Worm (Caenorhabditis elegans): Measurements from ENCODE around the gene F32A5.8.

Gene F32A5.8

DNA sequence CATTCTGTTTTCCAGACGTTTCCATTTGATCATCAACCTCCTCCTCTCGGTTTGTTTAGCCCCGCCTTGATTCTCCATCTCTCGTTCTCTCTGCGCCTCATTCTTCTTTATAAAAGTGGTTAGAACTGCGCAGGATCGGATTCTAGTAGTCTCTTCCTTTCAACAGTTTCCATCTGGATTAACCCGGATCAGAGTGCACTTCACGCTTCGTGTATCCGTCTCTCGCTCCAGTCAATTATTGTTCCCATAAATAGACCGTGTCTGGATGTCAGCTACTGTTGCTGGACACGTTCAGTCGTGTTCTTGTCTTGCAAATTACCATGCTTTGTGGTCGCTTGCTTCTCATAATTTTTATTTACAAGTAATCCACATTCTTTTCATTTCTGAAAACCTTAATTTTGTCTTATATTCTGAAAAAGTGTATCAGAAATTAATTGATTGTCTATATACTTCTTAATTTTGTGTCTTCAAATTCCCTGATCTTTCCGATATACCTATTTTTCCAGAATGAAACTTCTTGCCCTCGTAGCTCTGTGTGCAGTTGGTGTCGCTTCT, 27.2 kb upstream of the F32A5.8 start, which contains the start of gene F32A5.4:
TSS of gene F32A5.4 (plus strand) at position 505 of the 555 bp plus-strand sequence.
- TF ChIP-seq T22C8.4 (GFP tag; IDR thresholded peaks at IDR 0.05) (no peak), med-1 (GFP tag; optimal IDR thresholded peaks at IDR 0.05; ENCODE audit: insufficient read depth) (no peak), ztf-29 (GFP tag; IDR thresholded peaks at IDR 0.05) (no peak), cog-1 (tag; optimal IDR thresholded peaks at IDR 0.05) (no peak), ztf-23 (GFP tag; IDR thresholded peaks at IDR 0.05) (no peak), klf-2 (GFP tag; conservative IDR thresholded peaks at IDR 0.05) (no peak)

ce11 chrII:7230684-7231083, 25.2 kb upstream of the F32A5.8 start:
- TF ChIP-seq tab-1 (GFP tag; IDR thresholded peaks at IDR 0.05) (no peak), ztf-23 (GFP tag; IDR thresholded peaks at IDR 0.05) (no peak), T22C8.4 (GFP tag; IDR thresholded peaks at IDR 0.05) (no peak), cog-1 (tag; optimal IDR thresholded peaks at IDR 0.05) (no peak), ref-1 (GFP tag; conservative IDR thresholded peaks at IDR 0.05) (no peak), flt-1 (GFP tag; IDR thresholded peaks at IDR 0.05) (no peak), ztf-29 (GFP tag; IDR thresholded peaks at IDR 0.05) (no peak), med-1 (GFP tag; optimal IDR thresholded peaks at IDR 0.05; ENCODE audit: insufficient read depth) (no peak), klf-2 (GFP tag; conservative IDR thresholded peaks at IDR 0.05) (no peak)

DNA sequence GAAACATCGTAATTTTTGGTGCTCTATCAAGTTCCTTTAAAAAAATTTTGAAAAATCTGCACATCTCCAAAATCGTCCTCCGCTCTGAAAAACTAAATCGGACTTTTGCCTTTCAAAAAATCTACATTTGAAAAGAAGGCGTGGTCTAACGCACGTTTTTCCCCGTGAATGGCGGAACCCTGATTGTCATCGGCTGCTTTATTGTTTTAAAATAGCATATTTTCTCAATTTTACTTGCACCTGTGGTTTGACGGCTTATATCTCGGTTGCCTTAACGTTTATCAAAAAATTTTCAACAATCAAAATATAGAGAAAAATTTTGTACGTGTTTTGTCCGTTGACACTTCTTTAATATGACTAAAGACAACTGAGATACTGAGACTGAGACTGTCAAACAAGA, 24.0 kb upstream of the F32A5.8 start:
- TF ChIP-seq flt-1 (GFP tag; IDR thresholded peaks at IDR 0.05) (no peak), klf-2 (GFP tag; conservative IDR thresholded peaks at IDR 0.05) (no peak), ztf-23 (GFP tag; IDR thresholded peaks at IDR 0.05) (no peak), ztf-29 (GFP tag; IDR thresholded peaks at IDR 0.05) (no peak), cog-1 (tag; optimal IDR thresholded peaks at IDR 0.05) (no peak), T22C8.4 (GFP tag; IDR thresholded peaks at IDR 0.05) (no peak), tab-1 (GFP tag; IDR thresholded peaks at IDR 0.05) (no peak), ref-1 (GFP tag; conservative IDR thresholded peaks at IDR 0.05) (no peak), med-1 (GFP tag; optimal IDR thresholded peaks at IDR 0.05; ENCODE audit: insufficient read depth) (no peak)

DNA sequence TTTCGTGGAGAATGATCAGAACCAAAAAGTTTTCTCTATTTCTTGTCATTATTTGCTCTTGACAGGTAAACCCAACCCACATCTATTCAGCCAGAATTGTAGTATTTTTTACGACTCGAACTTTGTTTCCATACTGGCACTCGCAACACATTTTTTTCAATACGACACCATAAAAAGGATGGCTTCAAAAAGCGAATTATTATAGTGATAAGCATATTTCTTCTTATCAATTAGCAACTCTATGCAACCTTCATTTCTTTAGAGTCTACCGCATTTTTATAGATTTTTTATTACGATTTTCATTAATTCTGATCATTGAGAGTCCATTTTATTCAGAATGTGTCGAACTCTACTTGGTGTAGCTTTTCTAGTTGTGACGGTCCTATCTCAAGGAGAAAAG, 23.4 kb upstream of the F32A5.8 start, which contains the start of gene ctsa-3.1:
TSS of gene ctsa-3.1 (plus strand) at position 337 of the 400 bp plus-strand sequence.
- TF ChIP-seq T22C8.4 (GFP tag; IDR thresholded peaks at IDR 0.05) (no peak), klf-2 (GFP tag; conservative IDR thresholded peaks at IDR 0.05) (no peak), tab-1 (GFP tag; IDR thresholded peaks at IDR 0.05) (no peak), ref-1 (GFP tag; conservative IDR thresholded peaks at IDR 0.05) (no peak), ztf-29 (GFP tag; IDR thresholded peaks at IDR 0.05) (no peak), cog-1 (tag; optimal IDR thresholded peaks at IDR 0.05) (no peak), flt-1 (GFP tag; IDR thresholded peaks at IDR 0.05) (no peak), ztf-23 (GFP tag; IDR thresholded peaks at IDR 0.05) (no peak), med-1 (GFP tag; optimal IDR thresholded peaks at IDR 0.05; ENCODE audit: insufficient read depth) (no peak)

ce11 chrII:7233274-7233673, 22.6 kb upstream of the F32A5.8 start:
- TF ChIP-seq klf-2 (GFP tag; conservative IDR thresholded peaks at IDR 0.05) (no peak), med-1 (GFP tag; optimal IDR thresholded peaks at IDR 0.05; ENCODE audit: insufficient read depth) (no peak), ztf-29 (GFP tag; IDR thresholded peaks at IDR 0.05) (no peak), cog-1 (tag; optimal IDR thresholded peaks at IDR 0.05) (no peak), ref-1 (GFP tag; conservative IDR thresholded peaks at IDR 0.05) (no peak), ztf-23 (GFP tag; IDR thresholded peaks at IDR 0.05) (no peak), tab-1 (GFP tag; IDR thresholded peaks at IDR 0.05) (no peak), flt-1 (GFP tag; IDR thresholded peaks at IDR 0.05) (no peak), T22C8.4 (GFP tag; IDR thresholded peaks at IDR 0.05) (no peak)

DNA sequence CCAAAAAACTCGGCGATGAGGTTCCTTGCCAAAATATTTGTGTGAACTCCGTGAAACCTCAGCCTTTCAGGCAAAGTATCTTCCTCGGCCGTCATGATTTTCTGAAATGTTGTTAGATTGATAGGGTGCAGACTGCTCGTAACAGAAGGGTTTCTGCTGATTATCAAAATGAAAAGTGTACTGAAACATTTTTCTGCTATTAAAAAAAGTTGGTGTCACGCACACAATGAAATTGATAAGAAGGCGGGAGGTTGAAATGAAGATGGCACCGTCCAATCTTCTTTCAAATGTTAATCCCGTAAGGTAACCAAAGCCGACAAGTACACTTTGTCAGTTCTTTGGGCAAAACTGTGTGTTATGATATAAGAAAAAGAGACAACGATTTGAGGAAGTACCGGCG, 19.0 kb upstream of the F32A5.8 start:
- no peak for TF ChIP-seq T22C8.4 (GFP tag; IDR thresholded peaks at IDR 0.05)
- no peak for TF ChIP-seq flt-1 (GFP tag; IDR thresholded peaks at IDR 0.05)
- TF ChIP-seq tab-1 (GFP tag; IDR thresholded peaks at IDR 0.05) = no peak
- no peak for TF ChIP-seq ztf-29 (GFP tag; IDR thresholded peaks at IDR 0.05)
- TF ChIP-seq med-1 (GFP tag; optimal IDR thresholded peaks at IDR 0.05; ENCODE audit: insufficient read depth) = no peak
- TF ChIP-seq ref-1 (GFP tag; conservative IDR thresholded peaks at IDR 0.05) = no peak
- TF ChIP-seq klf-2 (GFP tag; conservative IDR thresholded peaks at IDR 0.05) = no peak
- no peak for TF ChIP-seq ztf-23 (GFP tag; IDR thresholded peaks at IDR 0.05)
- no peak for TF ChIP-seq cog-1 (tag; optimal IDR thresholded peaks at IDR 0.05)

DNA sequence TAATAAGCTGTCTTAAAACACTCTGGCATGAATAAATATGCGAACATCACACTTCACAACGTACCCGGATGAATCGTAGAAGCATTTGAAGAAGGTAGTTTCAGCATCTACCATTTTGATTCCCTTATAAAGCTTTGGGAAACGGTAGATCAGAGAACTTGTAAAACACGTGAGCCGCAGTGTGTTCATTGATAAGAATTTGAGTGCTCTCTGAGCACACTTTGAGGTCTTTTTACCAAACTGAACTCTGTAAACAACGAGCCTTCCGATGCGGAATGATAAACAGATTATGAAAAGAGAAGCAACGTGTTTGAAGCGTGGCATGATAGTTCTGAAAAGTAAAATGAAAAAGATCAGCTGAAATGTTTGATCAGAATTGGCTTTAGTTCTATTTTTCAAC, 17.7 kb upstream of the F32A5.8 start, which contains the start of gene aqp-1:
TSS of gene aqp-1 (minus strand) at position 102 of the 400 bp plus-strand sequence.
- TF ChIP-seq ztf-23 (GFP tag; IDR thresholded peaks at IDR 0.05) (no peak), med-1 (GFP tag; optimal IDR thresholded peaks at IDR 0.05; ENCODE audit: insufficient read depth) (no peak), ref-1 (GFP tag; conservative IDR thresholded peaks at IDR 0.05) (no peak), T22C8.4 (GFP tag; IDR thresholded peaks at IDR 0.05) (no peak), cog-1 (tag; optimal IDR thresholded peaks at IDR 0.05) (no peak), tab-1 (GFP tag; IDR thresholded peaks at IDR 0.05) (no peak), klf-2 (GFP tag; conservative IDR thresholded peaks at IDR 0.05) (no peak), flt-1 (GFP tag; IDR thresholded peaks at IDR 0.05) (no peak), ztf-29 (GFP tag; IDR thresholded peaks at IDR 0.05) (no peak)

DNA sequence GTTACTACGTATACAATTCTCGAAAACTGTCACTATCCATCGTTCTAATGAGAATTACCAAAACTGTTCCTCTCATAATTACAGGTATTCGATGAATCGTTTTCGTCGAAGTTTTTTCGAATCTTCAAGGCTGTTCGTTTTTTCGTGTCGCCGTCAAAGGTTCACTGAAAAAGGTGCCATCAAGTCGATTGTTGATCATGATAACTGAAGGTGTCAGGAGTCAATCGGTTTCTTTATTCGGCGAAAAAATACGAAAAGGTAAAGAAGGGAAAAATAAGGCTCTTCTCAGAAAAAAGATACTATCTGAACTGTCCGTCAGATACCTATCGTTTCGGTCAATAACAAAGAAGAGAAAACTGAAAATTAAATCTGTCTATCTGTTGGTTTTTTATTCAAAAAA, 17.1 kb upstream of the F32A5.8 start:
- TF ChIP-seq ref-1 (GFP tag; conservative IDR thresholded peaks at IDR 0.05) (no peak), cog-1 (tag; optimal IDR thresholded peaks at IDR 0.05) (no peak), tab-1 (GFP tag; IDR thresholded peaks at IDR 0.05) (no peak), flt-1 (GFP tag; IDR thresholded peaks at IDR 0.05) (no peak), ztf-23 (GFP tag; IDR thresholded peaks at IDR 0.05) (no peak), T22C8.4 (GFP tag; IDR thresholded peaks at IDR 0.05) (no peak), klf-2 (GFP tag; conservative IDR thresholded peaks at IDR 0.05) (no peak), ztf-29 (GFP tag; IDR thresholded peaks at IDR 0.05) (no peak), med-1 (GFP tag; optimal IDR thresholded peaks at IDR 0.05; ENCODE audit: insufficient read depth) (no peak)

DNA sequence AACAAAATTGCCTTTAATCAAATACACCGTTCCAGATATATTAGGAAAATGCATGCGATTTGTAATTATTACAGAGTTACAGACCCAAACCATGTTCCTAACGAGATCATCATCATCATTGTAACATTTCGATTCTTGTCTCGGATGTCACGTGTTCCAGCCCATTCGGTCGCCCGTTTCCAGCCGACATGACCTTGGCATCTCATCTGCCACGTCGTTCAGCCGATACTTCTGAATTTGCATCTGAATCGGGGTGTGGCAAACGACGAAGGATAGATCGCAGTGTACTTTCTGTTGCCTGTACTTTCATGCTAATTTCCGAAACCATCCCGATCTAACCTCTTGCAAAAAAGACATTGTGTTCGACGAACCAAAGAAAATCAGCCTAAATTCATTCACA, 16.2 kb upstream of the F32A5.8 start:
- TF ChIP-seq T22C8.4 (GFP tag; IDR thresholded peaks at IDR 0.05) (no peak), ztf-23 (GFP tag; IDR thresholded peaks at IDR 0.05) (no peak), cog-1 (tag; optimal IDR thresholded peaks at IDR 0.05) (no peak), klf-2 (GFP tag; conservative IDR thresholded peaks at IDR 0.05) (no peak), flt-1 (GFP tag; IDR thresholded peaks at IDR 0.05) (no peak), tab-1 (GFP tag; IDR thresholded peaks at IDR 0.05) (no peak), ztf-29 (GFP tag; IDR thresholded peaks at IDR 0.05) (no peak), med-1 (GFP tag; optimal IDR thresholded peaks at IDR 0.05; ENCODE audit: insufficient read depth) (no peak)
